Worm (Caenorhabditis elegans) whole organism, early embryonic: Measurements from ENCODE around the gene ugt-51.

Experiments used
- B0310.2 ChIP-seq: sonication (generic microtip); optimal IDR thresholded peaks from 2 replicates; lab custom pipeline; 2016; ENCODE audit warnings: mild to moderate bottlenecking, missing genetic modification characterization, missing compliant biosample characterization
- F13C5.2 ChIP-seq: sonication (generic microtip); optimal IDR thresholded peaks from 2 replicates; lab custom pipeline; 2017; ENCODE audit warnings: mild to moderate bottlenecking, missing genetic modification characterization, inconsistent platforms, missing compliant biosample characterization
- aly-1 ChIP-seq: sonication (generic microtip); optimal IDR thresholded peaks from 2 replicates; lab custom pipeline; 2016; ENCODE audit warnings: missing genetic modification characterization, missing compliant biosample characterization
- ama-1 ChIP-seq: fragments of 150-350 bp; optimal IDR thresholded peaks from 2 replicates; lab custom pipeline; 2014
- ceh-13 ChIP-seq: fragments of 200-800 bp; sonication (Bioruptor generic); optimal IDR thresholded peaks from 2 replicates; lab custom pipeline; 2018; ENCODE audit warnings: mild to moderate bottlenecking, missing genetic modification characterization, missing compliant biosample characterization
- ceh-36 ChIP-seq: sonication (generic microtip); optimal IDR thresholded peaks from 2 replicates; lab custom pipeline; 2016; ENCODE audit warnings: missing genetic modification characterization, inconsistent platforms, missing compliant biosample characterization
- ets-7 ChIP-seq: sonication (generic microtip); optimal IDR thresholded peaks from 2 replicates; lab custom pipeline; 2016; ENCODE audit warnings: missing genotype, missing genetic modification characterization, missing compliant biosample characterization
- flt-1 ChIP-seq: fragments of 200-800 bp; sonication (Bioruptor generic); IDR thresholded peaks from 2 replicates; pipeline ENCODE4 v1.3.6; 2022; ENCODE audit warnings: missing genetic modification characterization, missing compliant biosample characterization
- hmbx-1 ChIP-seq: sonication (generic microtip); optimal IDR thresholded peaks from 2 replicates; lab custom pipeline; 2016; ENCODE audit warnings: mild to moderate bottlenecking, missing genetic modification characterization, missing compliant biosample characterization
- hmg-4 ChIP-seq: fragments of 200-800 bp; sonication (Bioruptor generic); optimal IDR thresholded peaks from 2 replicates; lab custom pipeline; 2018; ENCODE audit warnings: mild to moderate bottlenecking, missing genetic modification characterization, missing compliant biosample characterization
- hnd-1 ChIP-seq: sonication (generic microtip); optimal IDR thresholded peaks from 2 replicates; lab custom pipeline; 2016; ENCODE audit warnings: missing genetic modification characterization, missing compliant biosample characterization
- pes-1 ChIP-seq: fragments of 200-800 bp; sonication (Bioruptor generic); IDR thresholded peaks from 2 replicates; pipeline ENCODE4 v1.3.6; 2022; ENCODE audit warnings: missing genetic modification reagents, missing genetic modification characterization, missing compliant biosample characterization
- scrt-1 ChIP-seq: fragments of 200-800 bp; sonication (Bioruptor generic); IDR thresholded peaks from 2 replicates; pipeline ENCODE4 v1.3.6; 2022; ENCODE audit warnings: missing genetic modification characterization, missing compliant biosample characterization
- sea-1 ChIP-seq: fragments of 200-800 bp; sonication (Bioruptor generic); conservative IDR thresholded peaks from 2 replicates; pipeline ENCODE4 v1.3.6; 2022; ENCODE audit warnings: missing genetic modification characterization, missing compliant biosample characterization
- tbx-11 ChIP-seq: fragments of 200-800 bp; sonication (Bioruptor generic); IDR thresholded peaks from 2 replicates; pipeline ENCODE4 v1.3.6; 2022; ENCODE audit warnings: missing genetic modification characterization, missing compliant biosample characterization
- tbx-37 ChIP-seq: fragments of 200-800 bp; sonication (Bioruptor generic); conservative IDR thresholded peaks from 2 replicates; pipeline ENCODE4 v1.3.6; 2022; ENCODE audit warnings: missing genetic modification reagents, missing genetic modification characterization, missing compliant biosample characterization
- tra-4 ChIP-seq: sonication (generic microtip); optimal IDR thresholded peaks from 2 replicates; lab custom pipeline; 2017; ENCODE audit warnings: missing genetic modification characterization, missing compliant biosample characterization

The ugt-51 gene

ce11 chrV:5198240-5198639 lies 21.1 kb upstream of the ugt-51 start, which contains the start of gene Y47A7.2:
Gene Y47A7.2, minus strand, starts transcription at chrV:5198340.
- TF ChIP-seq tbx-37 (GFP tag; lab: Robert Waterston, UW) (no peak), hmbx-1 (no peak)

ce11 chrV:5194508-5194907 lies 17.4 kb upstream of the ugt-51 start, which contains the start of gene abu-8:
Gene abu-8, minus strand, starts transcription at chrV:5194608.
- TF ChIP-seq tbx-37 (GFP tag; lab: Robert Waterston, UW) (no peak), ceh-13 (GFP tag; lab: Kevin White, UChicago) (no peak), ama-1 (lab: Kevin White, UChicago) (no peak), tra-4 (tag; lab: Kevin White, UChicago) (no peak), hmg-4 (GFP tag; lab: Kevin White, UChicago) (no peak), flt-1 (GFP tag; lab: Robert Waterston, UW) (no peak), ceh-36 (no peak), scrt-1 (GFP tag; lab: Robert Waterston, UW) (no peak), B0310.2 (no peak), sea-1 (GFP tag; lab: Robert Waterston, UW) (no peak), tbx-11 (GFP tag; lab: Robert Waterston, UW) (no peak), F13C5.2 (no peak), hnd-1 (tag; lab: Kevin White, UChicago) (no peak)

- TF ChIP-seq tra-4 (tag; lab: Kevin White, UChicago) (no peak), hmg-4 (GFP tag; lab: Kevin White, UChicago) (no peak), tbx-37 (GFP tag; lab: Robert Waterston, UW) (no peak), tbx-11 (GFP tag; lab: Robert Waterston, UW) (no peak), pes-1 (GFP tag; lab: Robert Waterston, UW) (no peak), ceh-36 (no peak), hmbx-1 (no peak), flt-1 (GFP tag; lab: Robert Waterston, UW) (no peak), aly-1 (tag; lab: Kevin White, UChicago) (no peak)
These were observed 15.4 kb upstream of the ugt-51 start, which contains the start of gene C03A7.13 for ce11 chrV:5192501-5192900. Gene C03A7.13, minus strand, starts transcription at chrV:5192543.

- TF ChIP-seq scrt-1 (GFP tag; lab: Robert Waterston, UW) (no peak), ceh-13 (GFP tag; lab: Kevin White, UChicago) (no peak), ama-1 (lab: Kevin White, UChicago) (no peak), hmbx-1 (no peak), ets-7 (no peak), tbx-11 (GFP tag; lab: Robert Waterston, UW) (no peak), flt-1 (GFP tag; lab: Robert Waterston, UW) (no peak), aly-1 (tag; lab: Kevin White, UChicago) (no peak), tra-4 (tag; lab: Kevin White, UChicago) (no peak)
These were observed 4.5 kb upstream of the ugt-51 start, which contains the start of gene C03A7.2 for ce11 chrV:5181612-5182011. Gene C03A7.2, plus strand, starts transcription at chrV:5181912.

ce11 chrV:5178051-5178450 lies 942 bp upstream of the ugt-51 start:
- TF ChIP-seq hnd-1 (tag; lab: Kevin White, UChicago) = no peak
- no peak for TF ChIP-seq hmg-4 (GFP tag; lab: Kevin White, UChicago)
- TF ChIP-seq ets-7 = no peak
- TF ChIP-seq B0310.2 = no peak

- TF ChIP-seq pes-1 (GFP tag; lab: Robert Waterston, UW) (no peak), B0310.2 (no peak)
These were observed 4.3 kb downstream of the ugt-51 start, which contains the start of gene srt-65 for ce11 chrV:5172833-5173232. Gene srt-65, minus strand, starts transcription at chrV:5172933.

- TF ChIP-seq hmg-4 (GFP tag; lab: Kevin White, UChicago) = no peak
- no peak for TF ChIP-seq sea-1 (GFP tag; lab: Robert Waterston, UW)
These were observed 7.5 kb downstream of the ugt-51 start, which contains the start of gene srt-64 for ce11 chrV:5169586-5169985. Gene srt-64, minus strand, starts transcription at chrV:5169686.

ce11 chrV:5165426-5165825 lies 11.7 kb downstream of the ugt-51 start, which contains the start of gene srw-140:
Gene srw-140, plus strand, starts transcription at chrV:5165726.
- TF ChIP-seq ceh-36 = no peak
- no peak for TF ChIP-seq ama-1 (lab: Kevin White, UChicago)
- TF ChIP-seq sea-1 (GFP tag; lab: Robert Waterston, UW) = no peak
- no peak for TF ChIP-seq scrt-1 (GFP tag; lab: Robert Waterston, UW)
- no peak for TF ChIP-seq tbx-11 (GFP tag; lab: Robert Waterston, UW)
- TF ChIP-seq B0310.2 = no peak
- TF ChIP-seq flt-1 (GFP tag; lab: Robert Waterston, UW) = no peak
- TF ChIP-seq hnd-1 (tag; lab: Kevin White, UChicago) = no peak
- no peak for TF ChIP-seq aly-1 (tag; lab: Kevin White, UChicago)

ce11 chrV:5164682-5165081 lies 12.4 kb downstream of the ugt-51 start, which contains the start of gene abu-7:
Gene abu-7, minus strand, starts transcription at chrV:5164782.
- no peak for TF ChIP-seq tbx-37 (GFP tag; lab: Robert Waterston, UW)
- no peak for TF ChIP-seq pes-1 (GFP tag; lab: Robert Waterston, UW)
- TF ChIP-seq hmg-4 (GFP tag; lab: Kevin White, UChicago) = no peak
- no peak for TF ChIP-seq hmbx-1
- TF ChIP-seq ets-7 = no peak
